Fruit fly (Drosophila melanogaster) whole organism, embryonic: Measurements from ENCODE around the gene CG13309.

Experiments used
- Aef1 ChIP-seq: fragments of 200-800 bp; sonication (Bioruptor generic); IDR thresholded peaks from 3 replicates; pipeline ENCODE4 v1.3.6; 2022; ENCODE audit warnings: missing biosample characterization, missing genetic modification characterization
- Bteb2 ChIP-seq: fragments of 200-800 bp; sonication (Bioruptor generic); optimal IDR thresholded peaks from 2 replicates; lab custom pipeline; 2016; ENCODE audit warnings: missing biosample characterization, missing genetic modification characterization
- CG10147 ChIP-seq: fragments of 200-800 bp; sonication (Bioruptor generic); optimal IDR thresholded peaks from 2 replicates; lab custom pipeline; 2019; ENCODE audit warnings: missing biosample characterization, mild to moderate bottlenecking, missing genetic modification characterization, moderate library complexity
- CG10462 ChIP-seq: fragments of 200-800 bp; sonication (Bioruptor generic); optimal IDR thresholded peaks from 2 replicates; lab custom pipeline; 2016; ENCODE audit warnings: missing biosample characterization, missing genetic modification characterization
- CG1233 ChIP-seq: fragments of 200-800 bp; sonication (Bioruptor generic); optimal IDR thresholded peaks from 4 replicates; lab custom pipeline; 2018; ENCODE audit warnings: missing biosample characterization, mild to moderate bottlenecking, missing genetic modification characterization
- CG12391 ChIP-seq: fragments of 200-800 bp; sonication (Bioruptor generic); optimal IDR thresholded peaks from 3 replicates; lab custom pipeline; 2018; ENCODE audit warnings: missing biosample characterization, mild to moderate bottlenecking, missing genetic modification characterization, moderate library complexity
- CG13123 ChIP-seq: fragments of 200-800 bp; sonication (Bioruptor generic); optimal IDR thresholded peaks from 2 replicates; lab custom pipeline; 2016; ENCODE audit warnings: missing biosample characterization, missing genetic modification characterization
- CG13424 ChIP-seq: fragments of 200-800 bp; sonication (Bioruptor generic); optimal IDR thresholded peaks from 2 replicates; lab custom pipeline; 2019; ENCODE audit warnings: missing biosample characterization, mild to moderate bottlenecking, missing genetic modification characterization, moderate library complexity
- CG14965 ChIP-seq: fragments of 200-800 bp; sonication (Bioruptor generic); optimal IDR thresholded peaks from 2 replicates; lab custom pipeline; 2016; ENCODE audit warnings: missing biosample characterization, missing genetic modification characterization, borderline replicate concordance
- CG1792 ChIP-seq: fragments of 200-800 bp; sonication (Bioruptor generic); optimal IDR thresholded peaks from 2 replicates; lab custom pipeline; 2016; ENCODE audit warnings: missing biosample characterization, missing genetic modification characterization
- CG18262 ChIP-seq: fragments of 200-800 bp; optimal IDR thresholded peaks from 3 replicates; lab custom pipeline; 2019; ENCODE audit warnings: missing biosample characterization, mild to moderate bottlenecking, missing genetic modification characterization, moderate library complexity
- CG3163 ChIP-seq: fragments of 200-800 bp; sonication (Bioruptor generic); optimal IDR thresholded peaks from 3 replicates; lab custom pipeline; 2016; ENCODE audit warnings: missing biosample characterization, missing genetic modification characterization
- CG4424 ChIP-seq: fragments of 200-800 bp; sonication (Bioruptor generic); optimal IDR thresholded peaks from 3 replicates; lab custom pipeline; 2016; ENCODE audit warnings: missing biosample characterization, missing genetic modification characterization
- CG7271 ChIP-seq: fragments of 200-800 bp; sonication (Bioruptor generic); optimal IDR thresholded peaks from 2 replicates; lab custom pipeline; 2018; ENCODE audit warnings: missing biosample characterization, mild to moderate bottlenecking, missing genetic modification characterization, moderate library complexity
- CG8281 ChIP-seq: fragments of 200-800 bp; sonication (Bioruptor generic); optimal IDR thresholded peaks from 2 replicates; lab custom pipeline; 2018; ENCODE audit warnings: missing biosample characterization, mild to moderate bottlenecking, missing genetic modification characterization, moderate library complexity
- CG8290 ChIP-seq, 3 experiments: fragments of 200-800 bp; sonication (Bioruptor generic); optimal IDR thresholded peaks; 2 replicates each; lab custom pipeline; 2016 to 2019; ENCODE audit warnings: missing biosample characterization in 3 of 3, missing genetic modification characterization in 3 of 3, mild to moderate bottlenecking in 2 of 3, moderate library complexity in 1 of 3
- CG9609 ChIP-seq: fragments of 200-800 bp; sonication (Bioruptor generic); optimal IDR thresholded peaks from 3 replicates; lab custom pipeline; 2016; ENCODE audit warnings: missing biosample characterization, missing genetic modification characterization
- CG9727 ChIP-seq: fragments of 200-800 bp; sonication (Bioruptor generic); optimal IDR thresholded peaks from 3 replicates; lab custom pipeline; 2017; ENCODE audit warnings: missing biosample characterization, mild to moderate bottlenecking, missing genetic modification characterization
- CTCF ChIP-seq: fragments of 200-800 bp; sonication (Bioruptor generic); optimal IDR thresholded peaks from 2 replicates; lab custom pipeline; 2017; ENCODE audit warnings: missing biosample characterization, mild to moderate bottlenecking, missing genetic modification characterization, moderate library complexity
- Dek ChIP-seq: fragments of 200-800 bp; sonication (Bioruptor generic); optimal IDR thresholded peaks from 3 replicates; lab custom pipeline; 2019; ENCODE audit warnings: missing biosample characterization, mild to moderate bottlenecking, missing genetic modification characterization, moderate library complexity
- Dip3 ChIP-seq: fragments of 200-800 bp; sonication (Bioruptor generic); optimal IDR thresholded peaks from 3 replicates; lab custom pipeline; 2016; ENCODE audit warnings: missing biosample characterization, missing genetic modification characterization
- ERR ChIP-seq: fragments of 200-800 bp; sonication (Bioruptor generic); optimal IDR thresholded peaks from 2 replicates; lab custom pipeline; 2016; ENCODE audit warnings: missing biosample characterization, missing genetic modification characterization
- Ets97D ChIP-seq: fragments of 200-800 bp; sonication (Bioruptor generic); optimal IDR thresholded peaks from 3 replicates; lab custom pipeline; 2016; ENCODE audit warnings: missing biosample characterization, missing genetic modification characterization
- Gug ChIP-seq: fragments of 200-800 bp; sonication (Bioruptor generic); IDR thresholded peaks from 4 replicates; pipeline ENCODE4 v1.3.6; 2022; ENCODE audit warnings: missing biosample characterization, missing genetic modification characterization
- HLH4C ChIP-seq: fragments of 200-800 bp; sonication (Bioruptor generic); IDR thresholded peaks from 3 replicates; pipeline ENCODE4 v1.3.6; 2022; ENCODE audit warnings: missing biosample characterization, missing genetic modification characterization; ENCODE audit not compliant: partially characterized antibody
- Hr3 ChIP-seq: fragments of 200-800 bp; sonication (Bioruptor generic); optimal IDR thresholded peaks from 3 replicates; lab custom pipeline; 2016; ENCODE audit warnings: missing biosample characterization, missing genetic modification characterization
- Lhr ChIP-seq: fragments of 200-800 bp; sonication (Bioruptor generic); optimal IDR thresholded peaks from 3 replicates; lab custom pipeline; 2017; ENCODE audit warnings: mild to moderate bottlenecking, missing biosample characterization, missing genetic modification reagents, missing genetic modification characterization
- Mes4 ChIP-seq: fragments of 200-800 bp; sonication (Bioruptor generic); optimal IDR thresholded peaks from 2 replicates; lab custom pipeline; 2016; ENCODE audit warnings: missing biosample characterization, missing genetic modification characterization
- NFAT ChIP-seq: fragments of 200-800 bp; sonication (Bioruptor generic); IDR thresholded peaks from 2 replicates; pipeline ENCODE4 v1.3.6; 2022; ENCODE audit warnings: missing biosample characterization, missing genetic modification characterization
- Spps ChIP-seq: fragments of 200-800 bp; sonication (Bioruptor generic); optimal IDR thresholded peaks from 2 replicates; lab custom pipeline; 2018; ENCODE audit warnings: missing biosample characterization, mild to moderate bottlenecking, missing genetic modification characterization
- Xbp1 ChIP-seq: fragments of 200-800 bp; sonication (Bioruptor generic); optimal IDR thresholded peaks from 3 replicates; lab custom pipeline; 2016; ENCODE audit warnings: missing biosample characterization, mild to moderate bottlenecking, missing genetic modification characterization
- Xrp1 ChIP-seq: fragments of 200-800 bp; sonication (Bioruptor generic); IDR thresholded peaks from 2 replicates; pipeline ENCODE4 v1.3.6; 2022; ENCODE audit warnings: missing biosample characterization, missing genetic modification characterization
- crp ChIP-seq, 2 experiments: fragments of 200-800 bp; sonication (Bioruptor generic); optimal IDR thresholded peaks; 2 replicates in 1 of 2; 3 replicates in 1 of 2; lab custom pipeline; 2017; ENCODE audit warnings: missing biosample characterization in 2 of 2, missing genetic modification characterization in 2 of 2, mild to moderate bottlenecking in 1 of 2, moderate library complexity in 1 of 2
- en ChIP-seq: fragments of 200-800 bp; sonication (Bioruptor generic); optimal IDR thresholded peaks from 2 replicates; lab custom pipeline; 2016; ENCODE audit warnings: missing biosample characterization, missing genetic modification characterization
- hkb ChIP-seq, 2 experiments: fragments of 200-800 bp in 1 of 2; fragments of >200 bp in 1 of 2; sonication (Bioruptor generic) in 1 of 2; IDR thresholded peaks in 1 of 2; optimal IDR thresholded peaks in 1 of 2; 2 replicates each; pipeline versions ENCODE4 v1.3.6 to Lab custom; 2017 to 2022; ENCODE audit warnings: missing biosample characterization in 1 of 2, missing genetic modification characterization in 1 of 2
- lbe ChIP-seq: fragments of 200-800 bp; sonication (Bioruptor generic); optimal IDR thresholded peaks from 2 replicates; lab custom pipeline; 2016; ENCODE audit warnings: missing biosample characterization, mild to moderate bottlenecking, missing genetic modification characterization
- luna ChIP-seq: fragments of 200-800 bp; sonication (Bioruptor generic); optimal IDR thresholded peaks from 2 replicates; lab custom pipeline; 2016; ENCODE audit warnings: missing biosample characterization, missing genetic modification characterization
- maf-S ChIP-seq: fragments of 200-800 bp; sonication (Bioruptor generic); optimal IDR thresholded peaks from 2 replicates; lab custom pipeline; 2016; ENCODE audit warnings: missing biosample characterization, missing genetic modification characterization
- mirr ChIP-seq: fragments of 200-800 bp; sonication (Bioruptor generic); optimal IDR thresholded peaks from 3 replicates; lab custom pipeline; 2018; ENCODE audit warnings: missing biosample characterization, mild to moderate bottlenecking, missing genetic modification characterization
- odd ChIP-seq: fragments of 200-800 bp; sonication (Bioruptor generic); optimal IDR thresholded peaks from 2 replicates; lab custom pipeline; 2017; ENCODE audit warnings: missing biosample characterization, mild to moderate bottlenecking, missing genetic modification characterization
- pan ChIP-seq, 4 experiments: fragments of >200 bp in 3 of 4; fragments of 200-800 bp in 1 of 4; sonication (Bioruptor generic) in 1 of 4; optimal IDR thresholded peaks in 3 of 4; IDR thresholded peaks in 1 of 4; 2 replicates each; pipeline versions ENCODE4 v1.3.6 to Lab custom; 2017 to 2022; ENCODE audit warnings: missing biosample characterization in 2 of 4, missing genetic modification characterization in 2 of 4, mixed read lengths in 1 of 4
- pb ChIP-seq: fragments of 200-800 bp; sonication (Bioruptor generic); optimal IDR thresholded peaks from 3 replicates; lab custom pipeline; 2016; ENCODE audit warnings: missing biosample characterization, missing genetic modification characterization
- pfk ChIP-seq: fragments of 200-800 bp; sonication (Bioruptor generic); optimal IDR thresholded peaks from 2 replicates; lab custom pipeline; 2018; ENCODE audit warnings: missing biosample characterization, mild to moderate bottlenecking, missing genetic modification characterization, moderate library complexity
- pita ChIP-seq: fragments of 200-800 bp; sonication (Bioruptor generic); optimal IDR thresholded peaks from 2 replicates; lab custom pipeline; 2017; ENCODE audit warnings: missing biosample characterization, mild to moderate bottlenecking, missing genetic modification characterization
- prd ChIP-seq, 3 experiments: fragments of >200 bp in 2 of 3; fragments of 200-800 bp in 1 of 3; sonication (Bioruptor generic) in 1 of 3; optimal IDR thresholded peaks in 2 of 3; IDR thresholded peaks in 1 of 3; 2 replicates in 2 of 3; 3 replicates in 1 of 3; pipeline versions ENCODE4 v1.3.6 to Lab custom; 2017 to 2022; ENCODE audit warnings: missing biosample characterization in 1 of 3, missing genetic modification characterization in 1 of 3
- pum ChIP-seq: fragments of 200-800 bp; sonication (Bioruptor generic); optimal IDR thresholded peaks from 2 replicates; lab custom pipeline; 2016; ENCODE audit warnings: missing biosample characterization, missing genetic modification characterization
- schlank ChIP-seq: fragments of 200-800 bp; sonication (Bioruptor generic); optimal IDR thresholded peaks from 2 replicates; lab custom pipeline; 2018; ENCODE audit warnings: missing biosample characterization, mild to moderate bottlenecking, missing genetic modification characterization
- unc-4 ChIP-seq: fragments of 200-800 bp; sonication (Bioruptor generic); IDR thresholded peaks from 2 replicates; pipeline ENCODE4 v1.3.6; 2022; ENCODE audit warnings: missing biosample characterization, missing genetic modification characterization; ENCODE audit not compliant: partially characterized antibody
- zfh1 ChIP-seq: fragments of 200-800 bp; sonication (Bioruptor generic); IDR thresholded peaks from 3 replicates; pipeline ENCODE4 v1.3.6; 2022; ENCODE audit warnings: missing biosample characterization, missing genetic modification characterization

The CG13309 gene

dm6 chr3L:8841757-8842156 is 31.6 kb downstream of the CG13309 start (continued):
- TF ChIP-seq CG9609 (peak; percentile 57), schlank (tag; lab: Kevin White, UChicago) (no peak), Xrp1 (peak; percentile 88), ERR (GFP tag; lab: Kevin White, UChicago) (peak; percentile 38), CG18262 (tag; lab: Kevin White, UChicago) (peak; percentile 77), HLH4C (GFP tag; lab: Robert Waterston, UW) (no peak), CG1233 (peak; percentile 61), CG12391 (peak; percentile 79), Ets97D (GFP tag; lab: Kevin White, UChicago) (peak; percentile 8), CG10147 (GFP tag; lab: Kevin White, UChicago) (peak; percentile 60), hkb (optimal IDR thresholded peaks at IDR 0.05; lab: Kevin White, UChicago) (no peak), hkb (GFP tag; IDR thresholded peaks at IDR 0.05; lab: Robert Waterston, UW) (peak; percentile 82), Dek (tag; lab: Kevin White, UChicago) (peak; percentile 62), CG4424 (GFP tag; lab: Kevin White, UChicago) (peak; percentile 80), CG8290 (GFP tag; optimal IDR thresholded peaks at IDR 0.05; lab: Kevin White, UChicago) (no peak), CG8290 (tag; optimal IDR thresholded peaks at IDR 0.05; lab: Kevin White, UChicago) (peak in 1 of 2 experiments; percentile 68), pan (optimal IDR thresholded peaks at IDR 0.05; lab: Kevin White, UChicago) (no peak), pan (GFP tag; optimal IDR thresholded peaks at IDR 0.05 in 1 of 2, IDR thresholded peaks at IDR 0.05 in 1 of 2) (peak in 1 of 2 experiments; percentile 87), CG3163 (peak; percentile 23), maf-S (GFP tag; lab: Kevin White, UChicago) (peak; percentile 47), luna (GFP tag; lab: Kevin White, UChicago) (no peak), Aef1 (GFP tag; lab: Robert Waterston, UW) (peak; percentile 72), CG13123 (no peak), Bteb2 (peak; percentile 37), CG7271 (tag; lab: Kevin White, UChicago) (no peak), NFAT (GFP tag; lab: Robert Waterston, UW) (peak; percentile 45; the same call in 1 of the 2 replicates), CG13424 (peak; percentile 75), CG9727 (peak; percentile 70), Lhr (GFP tag; lab: Kevin White, UChicago) (peak; percentile 37), mirr (peak; percentile 9), odd (GFP tag; lab: Kevin White, UChicago) (peak; percentile 12), pita (GFP tag; lab: Kevin White, UChicago) (no peak), pum (GFP tag; lab: Kevin White, UChicago) (peak; percentile 58), CG14965 (no peak), Xbp1 (GFP tag; lab: Kevin White, UChicago) (peak; percentile 75), pfk (GFP tag; lab: Kevin White, UChicago) (no peak), CG8281 (tag; lab: Kevin White, UChicago) (peak; percentile 28), prd (optimal IDR thresholded peaks at IDR 0.05; lab: Kevin White, UChicago) (no peak), prd (GFP tag; IDR thresholded peaks at IDR 0.05; lab: Robert Waterston, UW) (peak; percentile 83), Dip3 (GFP tag; lab: Kevin White, UChicago) (peak; percentile 34), CG10462 (GFP tag; lab: Kevin White, UChicago) (peak; percentile 42), CG1792 (GFP tag; lab: Kevin White, UChicago) (peak; percentile 14), crp (GFP tag; optimal IDR thresholded peaks at IDR 0.05; lab: Kevin White, UChicago) (no peak), Mes4 (GFP tag; lab: Kevin White, UChicago) (peak; percentile 23), Hr3 (GFP tag; lab: Kevin White, UChicago) (peak; percentile 71), lbe (GFP tag; lab: Kevin White, UChicago) (no peak), pb (GFP tag; lab: Kevin White, UChicago) (no peak), en (GFP tag; lab: Kevin White, UChicago) (peak; percentile 39), CTCF (GFP tag; lab: Kevin White, UChicago) (no peak), Gug (GFP tag; lab: Robert Waterston, UW) (peak; percentile 51; the same call in 3 of the 4 replicates), Spps (tag; lab: Kevin White, UChicago) (peak; percentile 16), unc-4 (GFP tag; lab: Robert Waterston, UW) (no peak), zfh1 (GFP tag; lab: Robert Waterston, UW) (peak; percentile 84)
